Fruit fly (Drosophila melanogaster) whole organism, embryonic: ENCODE data around the gene Npc2f.
A peak's percentile ranks its signal among the peaks of the same experiment; 100 is the strongest.

Experiments
- Ada2b ChIP-seq: fragments of 200-800 bp; sonication (Bioruptor generic); IDR thresholded peaks from 2 replicates; pipeline ENCODE4 v1.3.6; 2022; ENCODE audit warnings: missing biosample characterization, missing genetic modification characterization
- Aef1 ChIP-seq: fragments of 200-800 bp; sonication (Bioruptor generic); IDR thresholded peaks from 3 replicates; pipeline ENCODE4 v1.3.6; 2022; ENCODE audit warnings: missing biosample characterization, missing genetic modification characterization
- BEAF-32 ChIP-seq: fragments of 200-800 bp; sonication (Bioruptor generic); optimal IDR thresholded peaks from 3 replicates; lab custom pipeline; 2017; ENCODE audit warnings: missing biosample characterization, missing genetic modification characterization, mild to moderate bottlenecking, moderate library complexity, missing genetic modification reagents
- Bdp1 ChIP-seq: fragments of 200-800 bp; sonication (Bioruptor generic); optimal IDR thresholded peaks from 3 replicates; lab custom pipeline; 2016; ENCODE audit warnings: missing biosample characterization, missing genetic modification characterization
- CG11695 ChIP-seq: fragments of 200-800 bp; sonication (Bioruptor generic); IDR thresholded peaks from 3 replicates; pipeline ENCODE4 v1.3.6; 2022; ENCODE audit warnings: missing biosample characterization, missing genetic modification characterization
- CG12391 ChIP-seq: fragments of 200-800 bp; sonication (Bioruptor generic); optimal IDR thresholded peaks from 3 replicates; lab custom pipeline; 2018; ENCODE audit warnings: missing biosample characterization, mild to moderate bottlenecking, missing genetic modification characterization, moderate library complexity
- CG13894 ChIP-seq: fragments of 200-800 bp; sonication (Bioruptor generic); optimal IDR thresholded peaks from 3 replicates; lab custom pipeline; 2018; ENCODE audit warnings: missing biosample characterization, mild to moderate bottlenecking, missing genetic modification characterization, moderate library complexity
- CG14710 ChIP-seq: fragments of 200-800 bp; sonication (Bioruptor generic); optimal IDR thresholded peaks from 3 replicates; lab custom pipeline; 2019; ENCODE audit warnings: missing biosample characterization, mild to moderate bottlenecking, missing genetic modification characterization, moderate library complexity
- CG14965 ChIP-seq: fragments of 200-800 bp; sonication (Bioruptor generic); optimal IDR thresholded peaks from 2 replicates; lab custom pipeline; 2016; ENCODE audit warnings: missing biosample characterization, missing genetic modification characterization, borderline replicate concordance
- CG17361 ChIP-seq: fragments of 200-800 bp; sonication (Bioruptor generic); IDR thresholded peaks from 3 replicates; pipeline ENCODE4 v1.3.6; 2022; ENCODE audit warnings: missing biosample characterization, missing genetic modification characterization
- CG17612 ChIP-seq: fragments of 200-800 bp; sonication (Bioruptor generic); IDR thresholded peaks from 2 replicates; pipeline ENCODE4 v1.3.6; 2022; ENCODE audit warnings: missing biosample characterization, missing genetic modification characterization
- CG2889 ChIP-seq: fragments of 200-800 bp; sonication (Bioruptor generic); IDR thresholded peaks from 3 replicates; pipeline ENCODE4 v1.3.6; 2022; ENCODE audit warnings: missing biosample characterization, missing genetic modification characterization
- CG3065 ChIP-seq: fragments of 200-800 bp; sonication (Bioruptor generic); optimal IDR thresholded peaks from 2 replicates; lab custom pipeline; 2016; ENCODE audit warnings: missing biosample characterization, missing genetic modification characterization
- CG3407 ChIP-seq: fragments of 200-800 bp; sonication (Bioruptor generic); optimal IDR thresholded peaks from 2 replicates; lab custom pipeline; 2018; ENCODE audit warnings: missing biosample characterization, mild to moderate bottlenecking, missing genetic modification characterization
- CG34422 ChIP-seq: fragments of 200-800 bp; sonication (Bioruptor generic); IDR thresholded peaks from 3 replicates; pipeline ENCODE4 v1.3.6; 2022; ENCODE audit warnings: missing biosample characterization, missing genetic modification characterization
- CG6683 ChIP-seq: fragments of 200-800 bp; sonication (Bioruptor generic); optimal IDR thresholded peaks from 2 replicates; lab custom pipeline; 2017; ENCODE audit warnings: missing biosample characterization, mild to moderate bottlenecking, missing genetic modification characterization, missing genetic modification reagents
- CG6791 ChIP-seq: fragments of 200-800 bp; sonication (Bioruptor generic); IDR thresholded peaks from 3 replicates; pipeline ENCODE4 v1.3.6; 2022; ENCODE audit warnings: missing biosample characterization, missing genetic modification characterization; ENCODE audit not compliant: partially characterized antibody
- CG7786 ChIP-seq: fragments of 200-800 bp; sonication (Bioruptor generic); optimal IDR thresholded peaks from 2 replicates; lab custom pipeline; 2016; ENCODE audit warnings: missing biosample characterization, missing genetic modification characterization
- CG7928 ChIP-seq: fragments of 200-800 bp; sonication (Bioruptor generic); optimal IDR thresholded peaks from 2 replicates; lab custom pipeline; 2017; ENCODE audit warnings: missing biosample characterization, mild to moderate bottlenecking, missing genetic modification characterization
- CrebB ChIP-seq: fragments of 200-800 bp; sonication (Bioruptor generic); optimal IDR thresholded peaks from 3 replicates; lab custom pipeline; 2018; ENCODE audit warnings: missing biosample characterization, mild to moderate bottlenecking, missing genetic modification characterization
- D19B ChIP-seq: fragments of 200-800 bp; sonication (Bioruptor generic); optimal IDR thresholded peaks from 2 replicates; lab custom pipeline; 2017; ENCODE audit warnings: missing biosample characterization, mild to moderate bottlenecking, missing genetic modification characterization
- Dip2 ChIP-seq: fragments of 200-800 bp; sonication (Bioruptor generic); IDR thresholded peaks from 2 replicates; pipeline ENCODE4 v1.3.6; 2022; ENCODE audit warnings: missing biosample characterization, missing genetic modification characterization
- Dip3 ChIP-seq: fragments of 200-800 bp; sonication (Bioruptor generic); optimal IDR thresholded peaks from 3 replicates; lab custom pipeline; 2016; ENCODE audit warnings: missing biosample characterization, missing genetic modification characterization
- Gug ChIP-seq: fragments of 200-800 bp; sonication (Bioruptor generic); IDR thresholded peaks from 4 replicates; pipeline ENCODE4 v1.3.6; 2022; ENCODE audit warnings: missing biosample characterization, missing genetic modification characterization
- HLH3B ChIP-seq: fragments of 200-800 bp; sonication (Bioruptor generic); IDR thresholded peaks from 2 replicates; pipeline ENCODE4 v1.3.6; 2022; ENCODE audit warnings: missing biosample characterization, missing genetic modification characterization
- Hr3 ChIP-seq: fragments of 200-800 bp; sonication (Bioruptor generic); optimal IDR thresholded peaks from 3 replicates; lab custom pipeline; 2016; ENCODE audit warnings: missing biosample characterization, missing genetic modification characterization
- Hr39 ChIP-seq: fragments of >200 bp; optimal IDR thresholded peaks from 2 replicates; lab custom pipeline; 2017
- Myb ChIP-seq: fragments of 200-800 bp; sonication (Bioruptor generic); optimal IDR thresholded peaks from 2 replicates; lab custom pipeline; 2016; ENCODE audit warnings: missing biosample characterization, missing genetic modification characterization
- Neu2 ChIP-seq: fragments of 200-800 bp; sonication (Bioruptor generic); optimal IDR thresholded peaks from 3 replicates; lab custom pipeline; 2016; ENCODE audit warnings: missing biosample characterization, missing genetic modification characterization, borderline replicate concordance
- Taf1 ChIP-seq: fragments of 200-800 bp; sonication (Bioruptor generic); IDR thresholded peaks from 2 replicates; pipeline ENCODE4 v1.3.6; 2022; ENCODE audit warnings: missing biosample characterization, missing genetic modification characterization
- Usf ChIP-seq: fragments of 200-800 bp; sonication (Bioruptor generic); optimal IDR thresholded peaks from 2 replicates; lab custom pipeline; 2017; ENCODE audit warnings: missing genotype, missing biosample characterization, missing genetic modification characterization
- bbx ChIP-seq: fragments of 200-800 bp; sonication (Bioruptor generic); IDR thresholded peaks from 2 replicates; pipeline ENCODE4 v1.3.6; 2022; ENCODE audit warnings: missing biosample characterization, missing genetic modification characterization; ENCODE audit not compliant: partially characterized antibody
- caup ChIP-seq: fragments of 200-800 bp; sonication (Bioruptor generic); optimal IDR thresholded peaks from 3 replicates; lab custom pipeline; 2017; ENCODE audit warnings: missing biosample characterization, mild to moderate bottlenecking, missing genetic modification characterization, moderate library complexity; ENCODE audit not compliant: severe bottlenecking
- cg ChIP-seq: fragments of 200-800 bp; sonication (Bioruptor generic); optimal IDR thresholded peaks from 3 replicates; lab custom pipeline; 2019; ENCODE audit warnings: missing biosample characterization, mild to moderate bottlenecking, missing genetic modification characterization, moderate library complexity
- chinmo ChIP-seq: fragments of 200-800 bp; sonication (Bioruptor generic); IDR thresholded peaks from 4 replicates; pipeline ENCODE4 v1.3.6; 2022; ENCODE audit warnings: missing biosample characterization, missing genetic modification characterization; ENCODE audit not compliant: partially characterized antibody
- cwo ChIP-seq: fragments of 200-800 bp; sonication (Bioruptor generic); optimal IDR thresholded peaks from 3 replicates; lab custom pipeline; 2017; ENCODE audit warnings: missing biosample characterization, missing genetic modification characterization, mild to moderate bottlenecking, moderate library complexity, missing genetic modification reagents
- dm ChIP-seq: fragments of 200-800 bp; sonication (Bioruptor generic); optimal IDR thresholded peaks from 3 replicates; lab custom pipeline; 2016; ENCODE audit warnings: missing biosample characterization, missing genetic modification characterization
- fru ChIP-seq: fragments of >200 bp; optimal IDR thresholded peaks from 2 replicates; lab custom pipeline; 2017
- gsb ChIP-seq: fragments of 200-800 bp; sonication (Bioruptor generic); IDR thresholded peaks from 2 replicates; pipeline ENCODE4 v1.3.6; 2022; ENCODE audit warnings: missing biosample characterization, missing genetic modification characterization
- ken ChIP-seq: fragments of 200-800 bp; sonication (Bioruptor generic); IDR thresholded peaks from 3 replicates; pipeline ENCODE4 v1.3.6; 2022; ENCODE audit warnings: missing biosample characterization, missing genetic modification characterization
- pzg ChIP-seq: fragments of 200-800 bp; sonication (Bioruptor generic); optimal IDR thresholded peaks from 3 replicates; lab custom pipeline; 2018; ENCODE audit warnings: missing biosample characterization, mild to moderate bottlenecking, missing genetic modification characterization, moderate library complexity
- rib ChIP-seq: fragments of 200-800 bp; sonication (Bioruptor generic); IDR thresholded peaks from 2 replicates; pipeline ENCODE4 v1.3.6; 2022; ENCODE audit warnings: missing biosample characterization, missing genetic modification characterization
- run ChIP-seq: fragments of 200-800 bp; sonication (Bioruptor generic); optimal IDR thresholded peaks from 3 replicates; lab custom pipeline; 2018; ENCODE audit warnings: missing biosample characterization, mild to moderate bottlenecking, missing genetic modification characterization
- schlank ChIP-seq: fragments of 200-800 bp; sonication (Bioruptor generic); optimal IDR thresholded peaks from 2 replicates; lab custom pipeline; 2018; ENCODE audit warnings: missing biosample characterization, mild to moderate bottlenecking, missing genetic modification characterization
- seq ChIP-seq: fragments of 200-800 bp; sonication (Bioruptor generic); IDR thresholded peaks from 2 replicates; pipeline ENCODE4 v1.3.6; 2022; ENCODE audit warnings: missing biosample characterization, missing genetic modification characterization
- sim ChIP-seq: fragments of 200-800 bp; sonication (Bioruptor generic); IDR thresholded peaks from 2 replicates; pipeline ENCODE4 v1.3.6; 2022; ENCODE audit warnings: missing biosample characterization, missing genetic modification characterization
- sima ChIP-seq: fragments of 200-800 bp; sonication (Bioruptor generic); optimal IDR thresholded peaks from 2 replicates; lab custom pipeline; 2016; ENCODE audit warnings: missing biosample characterization, missing genetic modification characterization
- slp2 ChIP-seq: fragments of 200-800 bp; sonication (Bioruptor generic); optimal IDR thresholded peaks from 2 replicates; lab custom pipeline; 2016; ENCODE audit warnings: missing biosample characterization, missing genetic modification characterization
- ssp ChIP-seq: fragments of 200-800 bp; sonication (Bioruptor generic); IDR thresholded peaks from 2 replicates; pipeline ENCODE4 v1.3.6; 2022; ENCODE audit warnings: missing biosample characterization, missing genetic modification characterization
- trh ChIP-seq: fragments of 200-800 bp; sonication (Bioruptor generic); optimal IDR thresholded peaks from 2 replicates; lab custom pipeline; 2016; ENCODE audit warnings: missing biosample characterization, missing genetic modification characterization
- unc-4 ChIP-seq: fragments of 200-800 bp; sonication (Bioruptor generic); IDR thresholded peaks from 2 replicates; pipeline ENCODE4 v1.3.6; 2022; ENCODE audit warnings: missing biosample characterization, missing genetic modification characterization; ENCODE audit not compliant: partially characterized antibody

Gene Npc2f

DNA sequence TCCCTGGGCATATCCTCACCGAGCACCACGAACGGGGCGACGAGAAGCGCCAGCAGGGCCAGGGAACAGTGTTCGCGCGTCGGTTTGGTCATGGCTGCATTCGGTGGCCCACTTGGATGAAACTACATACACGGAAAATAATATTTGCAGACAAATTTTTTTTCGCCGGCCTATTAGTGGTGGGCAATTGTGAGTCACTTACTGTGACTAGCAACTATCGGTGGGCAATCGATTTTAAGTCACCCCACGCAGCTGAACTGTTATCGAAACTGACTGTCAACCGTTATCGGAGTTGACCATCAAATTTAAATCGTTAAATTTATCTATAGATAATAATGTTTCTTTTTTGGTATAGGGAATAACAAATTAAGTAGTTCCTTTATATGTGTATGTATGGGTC, 31.7 kb downstream of the Npc2f start, which contains the start of gene CG5510 (continued):
- TF ChIP-seq BEAF-32: peak; percentile 98
- TF ChIP-seq D19B (GFP tag; lab: Kevin White, UChicago): no peak
- peak; percentile 49 for TF ChIP-seq dm (GFP tag; lab: Kevin White, UChicago)
- peak; percentile 55 for TF ChIP-seq CrebB
- TF ChIP-seq cg (GFP tag; lab: Kevin White, UChicago): no peak
- TF ChIP-seq Usf: no peak
- TF ChIP-seq trh (GFP tag; lab: Kevin White, UChicago): no peak
- peak; percentile 98 for TF ChIP-seq unc-4 (GFP tag; lab: Robert Waterston, UW)
- no peak for TF ChIP-seq sim (GFP tag; lab: Robert Waterston, UW)
- peak; percentile 62 for TF ChIP-seq CG13894
- TF ChIP-seq CG3065 (GFP tag; lab: Kevin White, UChicago): no peak
- peak; percentile 47 for TF ChIP-seq HLH3B
- TF ChIP-seq fru (lab: Kevin White, UChicago): no peak
- TF ChIP-seq pzg (GFP tag; lab: Kevin White, UChicago): peak; percentile 97
- TF ChIP-seq Myb (GFP tag; lab: Kevin White, UChicago): peak; percentile 97
- TF ChIP-seq CG7928 (GFP tag; lab: Kevin White, UChicago): no peak
- TF ChIP-seq caup: peak; percentile 68
- TF ChIP-seq gsb (GFP tag; lab: Robert Waterston, UW): no peak
- peak; percentile 12 for TF ChIP-seq Bdp1
- peak; percentile 25 for TF ChIP-seq CG7786 (GFP tag; lab: Kevin White, UChicago)
- TF ChIP-seq CG2889 (GFP tag; lab: Robert Waterston, UW): 0 out of 3 replicates have a peak, but pooled peaks have one; percentile 32
- peak; percentile 99 for TF ChIP-seq CG6791
- TF ChIP-seq CG6683 (GFP tag; lab: Kevin White, UChicago): no peak
- TF ChIP-seq Ada2b: no peak
- peak; percentile 70 for TF ChIP-seq CG14710
- no peak for TF ChIP-seq Taf1 (GFP tag; lab: Robert Waterston, UW)
- peak; percentile 57; the same call in 2 of the 3 replicates for TF ChIP-seq Aef1
- TF ChIP-seq CG17361 (GFP tag; lab: Robert Waterston, UW): peak; percentile 52; the same call in 1 of the 3 replicates
- no peak for TF ChIP-seq run (tag; lab: Kevin White, UChicago)
- TF ChIP-seq CG14965 (GFP tag; lab: Kevin White, UChicago): no peak
- TF ChIP-seq ken (GFP tag; lab: Robert Waterston, UW): peak; percentile 79; the same call in 2 of the 3 replicates
- TF ChIP-seq ssp (GFP tag; lab: Robert Waterston, UW): peak; percentile 24; the same call in 1 of the 2 replicates
- TF ChIP-seq Gug (GFP tag; lab: Robert Waterston, UW): peak; percentile 64; the same call in 2 of the 4 replicates
- no peak for TF ChIP-seq seq (GFP tag; lab: Robert Waterston, UW)
- TF ChIP-seq Hr3 (GFP tag; lab: Kevin White, UChicago): peak; percentile 47
- peak; percentile 93 for TF ChIP-seq CG34422 (GFP tag; lab: Robert Waterston, UW)
- peak; percentile 98 for TF ChIP-seq chinmo (GFP tag; lab: Robert Waterston, UW)
- peak; percentile 45 for TF ChIP-seq CG12391 (tag; lab: Kevin White, UChicago)
- TF ChIP-seq cwo (GFP tag; lab: Kevin White, UChicago): no peak
- no peak for TF ChIP-seq schlank (tag; lab: Kevin White, UChicago)
- TF ChIP-seq Neu2: no peak
- TF ChIP-seq Hr39 (lab: Kevin White, UChicago): no peak
- TF ChIP-seq Dip3 (GFP tag; lab: Kevin White, UChicago): peak; percentile 6
- peak; percentile 98 for TF ChIP-seq bbx (GFP tag; lab: Robert Waterston, UW)
- TF ChIP-seq slp2: no peak
- no peak for TF ChIP-seq sima (GFP tag; lab: Kevin White, UChicago)
- TF ChIP-seq CG3407 (GFP tag; lab: Kevin White, UChicago): no peak
- peak; percentile 33; the same call in 1 of the 2 replicates for TF ChIP-seq rib (GFP tag; lab: Robert Waterston, UW)
- no peak; the same call in 2 of the 3 replicates for TF ChIP-seq CG11695 (GFP tag; lab: Robert Waterston, UW)
- TF ChIP-seq Dip2 (GFP tag; lab: Robert Waterston, UW): no peak
- TF ChIP-seq CG17612 (GFP tag; lab: Robert Waterston, UW): no peak
